Fruit fly (Drosophila melanogaster): ENCODE data around the gene Rcd7.

Gene Rcd7

dm6 chr3L:19516547-19516946, 28.4 kb upstream of the Rcd7 start (continued):
- TF ChIP-seq CG4282 (GFP tag; optimal IDR thresholded peaks at IDR 0.05) (peak; percentile 65), Bteb2 (GFP tag; optimal IDR thresholded peaks at IDR 0.05) (peak; percentile 73), CG14710 (tag; optimal IDR thresholded peaks at IDR 0.05) (peak; percentile 83), Jarid2 (GFP tag; optimal IDR thresholded peaks at IDR 0.05) (peak; percentile 73), Sox102F (GFP tag; optimal IDR thresholded peaks at IDR 0.05) (peak; percentile 72), Lim3 (GFP tag; IDR thresholded peaks at IDR 0.05) (peak; percentile 40; the same call in 1 of the 2 replicates), rib (GFP tag; IDR thresholded peaks at IDR 0.05) (no peak; the same call in 1 of the 2 replicates), Ravus (GFP tag; IDR thresholded peaks at IDR 0.05) (peak; percentile 27; the same call in 1 of the 2 replicates), toy (GFP tag; IDR thresholded peaks at IDR 0.05) (peak; percentile 88), CG15696 (tag; optimal IDR thresholded peaks at IDR 0.05) (peak; percentile 75), az2 (GFP tag; optimal IDR thresholded peaks at IDR 0.05) (peak; percentile 75), CG14965 (GFP tag; optimal IDR thresholded peaks at IDR 0.05; ENCODE audit: borderline replicate concordance) (peak; percentile 76), ap (GFP tag; IDR thresholded peaks at IDR 0.05) (peak; percentile 79), CG33213 (GFP tag; optimal IDR thresholded peaks at IDR 0.05) (peak; percentile 95), Gsc (GFP tag; IDR thresholded peaks at IDR 0.05) (peak; percentile 76), CG3995 (GFP tag; optimal IDR thresholded peaks at IDR 0.05) (peak; percentile 59), CG18619 (GFP tag; optimal IDR thresholded peaks at IDR 0.05) (peak; percentile 87), CG12155 (GFP tag; optimal IDR thresholded peaks at IDR 0.05) (peak; percentile 70), CG13624 (GFP tag; optimal IDR thresholded peaks at IDR 0.05) (peak; percentile 94), corto (GFP tag; optimal IDR thresholded peaks at IDR 0.05) (no peak), CG17802 (tag; optimal IDR thresholded peaks at IDR 0.05) (peak; percentile 92), grau (tag; optimal IDR thresholded peaks at IDR 0.05) (peak; percentile 73), CG9727 (GFP tag; optimal IDR thresholded peaks at IDR 0.05) (peak; percentile 88), CG10274 (GFP tag; optimal IDR thresholded peaks at IDR 0.05) (peak; percentile 83), aop (GFP tag; IDR thresholded peaks at IDR 0.05) (peak; percentile 60; the same call in 1 of the 2 replicates), row (GFP tag; IDR thresholded peaks at IDR 0.05) (no peak; the same call in 1 of the 3 replicates), jigr1 (GFP tag; IDR thresholded peaks at IDR 0.05) (peak; percentile 31; the same call in 1 of the 3 replicates), CG18011 (GFP tag; optimal IDR thresholded peaks at IDR 0.05) (peak; percentile 77), Doc3 (GFP tag; IDR thresholded peaks at IDR 0.05; ENCODE audit: partially characterized antibody) (no peak), CG16779 (GFP tag; IDR thresholded peaks at IDR 0.05) (peak; percentile 92), nau (GFP tag; optimal IDR thresholded peaks at IDR 0.05) (peak; percentile 52), CG10147 (GFP tag; optimal IDR thresholded peaks at IDR 0.05) (peak; percentile 81), ind (GFP tag; optimal IDR thresholded peaks at IDR 0.05) (peak; percentile 87), hb (GFP tag; IDR thresholded peaks at IDR 0.05; ENCODE audit: partially characterized antibody) (no peak), salm (tag; optimal IDR thresholded peaks at IDR 0.05) (no peak), Poxn (GFP tag; IDR thresholded peaks at IDR 0.05) (peak; percentile 64), tio (GFP tag; optimal IDR thresholded peaks at IDR 0.05) (peak; percentile 65), CG4360 (GFP tag; IDR thresholded peaks at IDR 0.05) (no peak), CG12942 (GFP tag; optimal IDR thresholded peaks at IDR 0.05) (peak; percentile 73), sr (GFP tag; IDR thresholded peaks at IDR 0.05) (peak; percentile 93), CG3838 (GFP tag; optimal IDR thresholded peaks at IDR 0.05) (peak; percentile 60), lmd (GFP tag; IDR thresholded peaks at IDR 0.05) (peak; percentile 91), CG8478 (optimal IDR thresholded peaks at IDR 0.05) (peak; percentile 84), CG10565 (GFP tag; optimal IDR thresholded peaks at IDR 0.05) (peak; percentile 76), croc (GFP tag; conservative IDR thresholded peaks at IDR 0.05) (peak; percentile 87), NfI (GFP tag; optimal IDR thresholded peaks at IDR 0.05) (peak; percentile 93), z (GFP tag; IDR thresholded peaks at IDR 0.05) (0 out of 3 replicates have a peak, but pooled peaks have one; percentile 55), MESR4 (GFP tag; optimal IDR thresholded peaks at IDR 0.05) (no peak), hth (optimal IDR thresholded peaks at IDR 0.05) (no peak), CG12744 (GFP tag; optimal IDR thresholded peaks at IDR 0.05) (peak; percentile 83), CG2712 (tag; optimal IDR thresholded peaks at IDR 0.05) (peak; percentile 79)

Measured in whole organism, embryonic.